Fruit fly (Drosophila melanogaster) ovary, adult (tissue): ENCODE data around the gene daw.

ENCODE experiments used
- CG17801 ChIP-seq: fragments of 200-800 bp; optimal IDR thresholded peaks from 2 replicates; lab custom pipeline; 2019; ENCODE audit warnings: missing biosample characterization, mild to moderate bottlenecking, missing genetic modification characterization, moderate library complexity; ENCODE audit not compliant: partially characterized antibody

Gene daw

DNA sequence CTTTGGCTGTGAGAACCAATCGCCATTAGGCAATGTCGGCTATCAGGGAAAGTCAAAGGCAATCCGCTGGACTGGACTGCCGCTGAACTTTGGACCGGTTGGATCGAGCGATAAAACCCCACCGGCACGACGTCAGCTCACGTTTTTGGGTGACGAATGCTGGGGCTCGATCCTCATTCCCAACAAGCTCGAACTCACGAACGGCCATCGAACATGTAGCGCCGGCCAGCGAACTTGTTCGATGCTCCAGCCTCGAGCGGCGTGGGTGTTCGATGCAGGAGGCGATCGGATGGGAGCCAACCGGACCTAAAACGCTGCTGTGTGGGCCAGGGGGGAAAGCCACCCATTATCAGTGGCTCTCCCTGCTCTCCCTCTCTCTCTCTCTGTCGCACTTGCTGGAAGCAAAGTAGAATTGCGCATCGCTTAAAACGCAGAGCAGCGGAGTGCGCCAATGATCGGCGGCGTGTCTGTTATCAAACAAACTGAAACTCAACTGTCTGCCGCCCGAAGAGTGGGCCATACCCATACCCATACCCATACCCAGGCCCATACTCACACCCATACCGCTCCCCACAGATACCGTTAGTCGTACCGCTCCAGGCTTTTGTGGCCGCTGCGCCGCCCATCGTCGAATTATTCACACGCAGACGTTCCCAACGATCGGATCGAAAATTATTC lies at the start of gene daw:
Gene daw (plus strand): TSS at position 628 of the 678 bp plus-strand sequence.
- no peak for TF ChIP-seq CG17801 (GFP tag; lab: Kevin White, UChicago)

DNA sequence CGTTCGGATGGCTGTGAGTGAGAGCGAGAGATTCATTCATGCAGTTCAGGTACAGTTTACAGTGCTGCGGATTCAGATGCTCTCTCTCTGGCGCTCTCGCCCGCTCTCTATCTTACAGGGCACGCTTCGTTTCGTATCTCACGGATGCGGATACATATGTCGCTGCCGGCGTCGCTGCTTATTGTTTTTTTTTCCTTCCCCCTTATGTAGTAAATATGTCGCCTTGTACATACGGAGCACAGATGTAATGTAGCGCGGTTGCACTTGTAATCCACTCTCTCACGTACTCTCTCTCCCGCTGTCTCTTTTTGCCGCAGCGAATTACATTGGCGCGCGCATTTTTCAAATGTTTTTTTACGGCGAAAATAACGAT lies 49.8 kb upstream of the daw start:
- TF ChIP-seq CG17801 (GFP tag; lab: Kevin White, UChicago) = no peak

DNA sequence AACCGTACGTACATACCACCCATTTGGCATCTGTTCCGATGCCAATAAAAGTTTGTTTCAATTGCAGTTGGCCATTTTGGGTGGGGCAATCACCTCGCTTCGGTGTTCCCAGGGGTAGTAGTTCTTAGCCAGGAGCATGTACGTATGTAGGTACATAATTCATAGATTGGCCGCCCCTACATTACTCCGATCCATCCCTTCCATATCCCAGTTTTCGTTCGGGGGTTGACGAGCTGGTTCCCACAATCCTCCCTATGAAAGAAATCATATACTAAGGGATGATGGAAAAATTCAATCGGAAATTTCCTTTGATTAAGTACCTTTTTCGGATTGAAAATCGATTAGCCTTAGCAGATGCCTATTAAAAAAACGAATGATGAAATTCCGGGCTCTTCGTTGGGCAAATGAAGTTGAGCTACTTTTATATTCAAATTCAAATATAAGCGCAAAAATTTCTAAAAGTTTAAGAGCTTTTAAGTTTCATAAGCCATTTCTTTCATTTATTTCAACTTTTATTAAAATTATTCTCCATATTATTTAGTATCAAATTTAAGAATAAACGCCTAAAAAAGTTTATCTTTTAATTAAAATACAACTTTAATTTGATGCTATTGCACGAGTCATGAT lies 47.0 kb upstream of the daw start:
- no peak for TF ChIP-seq CG17801 (GFP tag; lab: Kevin White, UChicago)

DNA sequence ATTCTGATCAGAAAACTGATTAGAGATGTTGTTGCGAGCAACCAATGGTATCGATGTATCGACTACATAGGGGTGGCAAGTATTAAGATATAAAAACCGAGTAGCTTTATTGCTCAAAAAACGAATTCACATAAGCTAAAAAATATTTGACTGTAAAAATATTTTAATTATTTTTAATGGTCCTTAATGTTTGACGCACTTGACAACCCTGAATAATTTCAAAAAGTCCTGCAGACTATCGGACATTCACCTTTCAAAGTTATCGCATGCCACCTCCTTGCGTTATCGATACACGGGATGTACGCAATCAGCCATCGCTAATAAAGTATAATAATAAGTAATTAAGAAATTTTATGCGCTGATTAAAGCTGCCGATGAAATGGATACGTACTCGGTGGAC lies 45.4 kb upstream of the daw start, which contains the start of the genes HemK2, Snapin and Tnpo-SR:
Gene HemK2 (minus strand): TSS at position 24 of the 400 bp plus-strand sequence.
Gene Snapin (minus strand): TSS at position 24 of the 400 bp plus-strand sequence.
Gene Tnpo-SR (plus strand): TSS at position 271 of the 400 bp plus-strand sequence.
- peak; percentile 92 for TF ChIP-seq CG17801 (GFP tag; lab: Kevin White, UChicago)

DNA sequence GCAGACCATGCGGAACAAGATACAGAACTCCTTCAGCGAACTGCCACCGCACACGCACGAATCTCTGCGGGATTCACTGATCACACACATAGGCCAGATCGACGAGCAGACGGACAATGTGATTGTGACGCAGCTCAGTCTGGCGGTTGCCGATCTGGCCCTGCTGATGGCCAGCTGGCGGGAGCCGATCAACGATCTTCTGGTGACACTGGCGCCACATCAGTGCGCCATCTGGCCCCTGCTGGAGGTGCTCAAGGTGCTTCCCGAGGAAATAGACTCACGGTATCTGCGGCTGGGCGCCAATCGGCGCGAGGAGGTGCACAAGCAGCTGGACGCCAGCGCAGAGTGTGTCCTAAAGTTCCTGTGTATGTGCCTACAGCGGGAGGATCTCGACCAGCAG lies 44.8 kb upstream of the daw start:
- TF ChIP-seq CG17801 (GFP tag; lab: Kevin White, UChicago) = no peak

DNA sequence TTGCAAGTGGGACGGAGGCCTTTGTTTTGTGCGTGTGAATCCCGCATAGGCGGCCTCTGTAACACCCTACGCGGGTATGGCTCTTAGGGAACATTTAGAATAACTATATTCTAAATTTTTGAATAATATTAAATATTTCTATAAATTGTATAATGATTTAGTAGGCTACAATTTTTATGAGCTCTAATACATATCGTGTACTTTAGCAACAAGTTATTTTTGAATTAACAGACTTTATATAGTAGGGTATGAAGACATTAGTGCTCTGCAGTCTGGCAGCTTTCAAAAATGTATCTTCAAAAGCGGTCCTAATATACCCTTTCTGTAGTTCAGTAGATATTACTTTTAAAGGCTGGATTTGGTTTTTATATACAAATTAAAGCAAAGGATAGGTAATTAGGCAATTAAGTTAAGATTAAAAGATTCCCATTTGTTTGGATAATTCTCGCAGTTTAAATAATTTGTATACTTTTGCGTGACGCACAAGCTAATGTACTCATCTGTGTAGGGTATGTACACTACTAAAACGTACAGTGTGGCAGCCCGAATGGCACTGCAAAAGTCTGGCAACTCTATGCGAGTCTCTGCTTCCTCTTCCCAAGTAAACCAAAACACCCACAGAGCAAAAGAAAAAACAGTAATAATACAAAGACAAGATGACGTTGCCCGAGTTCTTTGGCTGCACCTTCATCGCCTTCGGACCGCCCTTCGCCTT lies 39.2 kb upstream of the daw start, which contains the start of the genes Snx21 and aph-1:
Gene Snx21 (minus strand): TSS at position 7 of the 715 bp plus-strand sequence.
Gene aph-1 (plus strand): TSS at position 575 of the 715 bp plus-strand sequence.
- TF ChIP-seq CG17801 (GFP tag; lab: Kevin White, UChicago) = peak; percentile 93

DNA sequence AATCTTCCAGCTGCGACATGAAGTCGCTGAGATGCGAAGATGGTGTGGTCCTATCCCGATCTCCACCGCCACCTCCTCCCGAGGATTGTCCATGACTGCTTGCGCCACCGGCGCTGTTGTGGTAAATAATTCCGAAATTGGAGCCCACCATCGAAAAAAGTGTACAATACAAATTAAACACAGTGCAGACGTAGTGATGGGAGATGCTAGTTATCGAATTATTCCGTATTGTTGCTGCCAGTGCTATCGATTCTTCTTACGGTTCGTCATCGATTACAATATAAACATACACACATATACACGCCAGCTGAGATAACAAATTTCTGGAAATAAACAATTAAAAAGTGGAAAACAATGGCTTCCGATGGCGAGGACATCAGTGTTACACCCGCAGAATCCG lies 37.4 kb upstream of the daw start, which contains the start of the genes Taf10b and Taf10:
Gene Taf10b (minus strand): TSS at position 219 of the 400 bp plus-strand sequence.
Gene Taf10 (plus strand): TSS at position 264 of the 400 bp plus-strand sequence.
- peak; percentile 28 for TF ChIP-seq CG17801 (GFP tag; lab: Kevin White, UChicago)

DNA sequence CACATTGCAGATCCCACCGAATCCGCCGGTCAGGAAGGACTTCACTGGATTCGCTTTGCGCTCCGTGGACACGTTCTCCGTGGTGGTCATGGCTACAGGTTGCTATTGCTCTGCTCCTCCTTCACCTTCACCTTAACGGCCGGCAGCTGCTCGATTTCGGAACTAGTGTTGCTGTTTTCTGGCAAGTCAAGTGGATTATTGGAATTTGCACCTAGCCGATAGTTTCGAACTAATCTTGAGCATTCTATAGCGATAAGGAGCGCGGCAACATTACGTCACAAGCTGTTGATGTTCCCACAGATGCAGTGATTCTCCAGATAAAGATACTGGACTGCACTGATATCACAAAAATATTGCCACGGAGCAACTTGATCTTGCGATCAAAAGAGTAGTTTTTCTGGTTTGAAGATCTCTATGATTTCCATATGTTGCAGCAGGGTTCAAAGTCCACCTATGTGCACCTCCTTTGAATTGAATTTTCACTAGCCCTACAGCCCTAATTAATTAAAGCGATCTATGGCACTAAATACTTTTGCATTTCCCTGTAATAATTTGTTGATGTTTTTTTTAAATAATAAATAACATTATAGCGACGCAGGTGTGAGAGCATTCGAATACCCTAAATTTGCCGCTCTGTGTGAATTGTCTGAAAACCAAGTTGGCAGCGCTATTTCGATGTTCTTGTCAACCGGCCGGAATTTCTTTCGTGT lies 35.4 kb upstream of the daw start, which contains the start of the genes colt and HINT1:
Gene colt (minus strand): TSS at position 594 of the 710 bp plus-strand sequence.
Gene HINT1 (plus strand): TSS at position 660 of the 710 bp plus-strand sequence.
- peak; percentile 55 for TF ChIP-seq CG17801 (GFP tag; lab: Kevin White, UChicago)

DNA sequence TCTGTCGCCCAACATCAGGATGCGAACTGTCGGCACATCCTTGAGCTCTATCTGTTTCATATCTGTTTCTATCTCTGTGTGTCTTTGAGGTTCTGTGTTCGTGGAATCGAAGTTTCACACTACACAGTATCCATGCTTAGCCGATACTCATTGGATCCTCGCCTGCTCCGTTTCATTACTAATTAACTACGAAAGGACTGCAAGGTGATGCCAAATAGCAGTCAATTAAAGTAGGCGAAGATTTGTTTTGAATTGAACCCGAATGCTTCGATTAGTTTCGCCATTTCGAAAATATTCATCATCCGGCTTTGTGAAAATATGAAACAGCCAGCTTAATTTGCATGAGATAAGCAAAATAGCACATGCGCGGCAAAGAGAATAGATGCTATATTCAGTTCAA lies 33.4 kb upstream of the daw start, which contains the start of gene CG15399:
Gene CG15399 (minus strand): TSS at position 101 of the 400 bp plus-strand sequence.
- TF ChIP-seq CG17801 (GFP tag; lab: Kevin White, UChicago) = no peak

DNA sequence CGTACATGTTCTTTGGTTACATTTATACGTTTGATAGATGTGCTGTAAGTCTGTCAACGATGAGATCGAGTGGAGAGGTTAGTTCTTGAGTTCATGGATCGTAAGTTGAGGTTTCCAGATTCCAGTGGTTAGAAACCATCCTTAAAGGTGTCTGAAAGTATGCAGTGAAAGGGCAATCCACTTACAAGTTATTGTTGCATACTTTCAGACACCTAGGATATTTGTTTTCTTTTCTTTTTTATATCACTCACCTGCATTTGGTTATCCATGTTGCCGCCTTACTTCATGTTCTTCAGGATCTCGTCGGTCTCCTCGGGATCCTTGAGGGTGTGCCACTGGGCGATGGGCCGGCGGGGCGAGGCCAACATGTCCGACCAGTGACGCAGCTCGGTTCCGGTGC lies 22.3 kb upstream of the daw start:
- TF ChIP-seq CG17801 (GFP tag; lab: Kevin White, UChicago) = no peak

DNA sequence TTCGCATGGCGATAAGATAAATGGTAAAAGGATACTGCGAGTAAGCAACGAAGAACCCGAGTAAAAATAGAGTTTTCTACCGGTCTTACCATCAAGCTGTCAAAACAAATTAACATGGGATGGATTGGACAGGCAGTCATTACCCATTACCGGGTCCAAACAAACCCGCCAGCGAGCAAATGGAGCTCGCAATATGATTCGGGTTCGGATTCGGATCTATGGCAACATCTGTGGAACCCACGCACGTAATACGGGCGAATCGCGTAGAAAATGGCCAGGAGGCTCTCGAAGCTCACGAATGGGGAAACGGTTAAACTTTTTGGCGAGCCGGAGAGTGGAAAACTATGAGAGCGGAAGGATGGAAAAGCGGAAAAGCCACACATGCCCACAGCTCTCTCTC lies 7.9 kb upstream of the daw start:
- no peak for TF ChIP-seq CG17801 (GFP tag; lab: Kevin White, UChicago)

DNA sequence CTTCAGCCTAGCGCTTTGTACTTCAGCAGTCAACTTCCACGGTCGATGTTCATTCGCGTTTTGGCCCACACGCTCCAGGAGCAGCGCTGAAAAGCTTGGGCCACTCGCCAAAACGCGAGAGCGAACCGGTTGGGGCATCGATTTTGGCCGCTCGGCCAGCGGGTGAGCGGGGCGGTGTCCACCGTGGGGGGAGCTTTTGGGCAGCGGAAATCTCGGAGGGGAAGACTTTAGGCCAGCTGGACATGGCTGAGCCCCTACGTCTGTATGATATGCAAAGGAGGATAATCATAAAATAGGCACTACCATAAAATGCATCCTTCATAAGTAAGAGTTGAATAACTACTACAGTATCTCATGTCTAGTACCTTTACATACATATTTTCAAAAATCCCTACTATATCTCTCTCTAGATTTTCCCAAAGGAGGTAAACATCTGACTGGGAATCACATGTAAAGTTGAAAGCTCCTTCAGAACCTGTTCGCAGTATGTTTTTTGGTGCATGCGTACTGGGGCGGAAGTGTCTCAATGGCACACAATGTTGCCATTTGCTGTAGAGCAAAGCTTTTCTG lies 5.1 kb upstream of the daw start, which contains the start of gene Syt1:
Gene Syt1 (minus strand): TSS at position 71 of the 570 bp plus-strand sequence.
- TF ChIP-seq CG17801 (GFP tag; lab: Kevin White, UChicago) = no peak

DNA sequence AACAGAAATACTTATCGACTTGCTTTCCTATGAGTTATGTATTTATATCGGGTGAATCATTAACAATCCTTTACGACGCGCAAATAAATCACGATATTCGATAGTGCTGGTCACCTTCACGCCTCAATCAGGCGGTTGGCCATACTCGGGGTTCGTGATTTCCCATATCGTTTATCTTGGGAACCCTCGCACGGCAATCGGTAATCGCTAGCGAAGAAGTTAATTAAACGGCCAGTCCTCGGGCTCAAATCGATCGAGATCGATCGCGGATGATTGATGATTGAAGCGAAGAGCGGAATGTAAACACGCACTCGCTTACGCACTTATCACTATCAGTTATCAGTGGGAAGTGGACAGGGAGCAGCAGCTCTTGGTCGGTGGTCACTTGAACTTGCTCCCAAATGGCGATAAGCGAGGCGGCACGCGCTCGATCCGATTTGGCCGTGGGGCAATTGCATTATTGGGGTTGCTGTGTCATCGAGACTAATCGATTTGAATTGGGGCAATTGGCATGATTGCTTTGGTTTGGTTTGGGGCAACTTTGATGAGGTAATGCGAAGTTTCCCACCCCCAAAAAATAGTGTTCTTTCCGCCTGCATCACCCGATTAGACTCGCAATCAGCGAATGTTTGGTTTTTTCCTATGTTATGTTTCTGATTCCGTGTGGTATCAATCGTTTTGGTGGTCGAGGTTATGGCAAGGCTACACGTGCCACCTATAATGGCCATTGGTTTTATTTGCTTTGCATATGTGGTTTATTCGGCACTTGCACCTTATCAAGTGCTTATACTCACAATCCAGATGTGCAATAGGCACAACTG lies 3.9 kb upstream of the daw start:
- no peak for TF ChIP-seq CG17801 (GFP tag; lab: Kevin White, UChicago)
